Fruit fly (Drosophila melanogaster) whole organism: ENCODE measurements around the gene Oatp74D.

Experiments
- CG8478 ChIP-seq: fragments of >200 bp; optimal IDR thresholded peaks from 2 replicates; lab custom pipeline; 2018; ENCODE audit warnings: inconsistent platforms
- EcR ChIP-seq, 2 experiments: fragments of >200 bp; optimal IDR thresholded peaks; 2 replicates each; lab custom pipeline; 2017; ENCODE audit warnings: missing biosample characterization in 2 of 2, missing genetic modification characterization in 2 of 2, missing genetic modification reagents in 2 of 2
- pan ChIP-seq: fragments of >200 bp; optimal IDR thresholded peaks from 2 replicates; lab custom pipeline; 2017
- psq ChIP-seq: fragments of >200 bp; optimal IDR thresholded peaks from 2 replicates; lab custom pipeline; 2017
- usp ChIP-seq: fragments of >200 bp; optimal IDR thresholded peaks from 2 replicates; lab custom pipeline; 2017; ENCODE audit warnings: missing biosample characterization, missing genetic modification characterization, mixed read lengths

- TF ChIP-seq CG8478 = no peak
- no peak for TF ChIP-seq usp
- no peak for TF ChIP-seq psq (lab: Kevin White, UChicago)
- TF ChIP-seq EcR (GFP tag; optimal IDR thresholded peaks at IDR 0.05; lab: Kevin White, UChicago) = no peak
- TF ChIP-seq pan (lab: Kevin White, UChicago) = no peak
Observed at dm6 chr3L:17438872-17439495, 47.9 kb upstream of the Oatp74D start, which contains the start of gene CG18265.
